Worm (Caenorhabditis elegans) whole organism, early embryonic: ENCODE measurements around the gene D1054.5.

Experiments used
- B0310.2 ChIP-seq: sonication (generic microtip); optimal IDR thresholded peaks from 2 replicates; lab custom pipeline; 2016; ENCODE audit warnings: mild to moderate bottlenecking, missing genetic modification characterization, missing compliant biosample characterization
- F13C5.2 ChIP-seq: sonication (generic microtip); optimal IDR thresholded peaks from 2 replicates; lab custom pipeline; 2017; ENCODE audit warnings: mild to moderate bottlenecking, missing genetic modification characterization, inconsistent platforms, missing compliant biosample characterization
- aly-1 ChIP-seq: sonication (generic microtip); optimal IDR thresholded peaks from 2 replicates; lab custom pipeline; 2016; ENCODE audit warnings: missing genetic modification characterization, missing compliant biosample characterization
- ama-1 ChIP-seq: fragments of 150-350 bp; optimal IDR thresholded peaks from 2 replicates; lab custom pipeline; 2014
- ceh-13 ChIP-seq: fragments of 200-800 bp; sonication (Bioruptor generic); optimal IDR thresholded peaks from 2 replicates; lab custom pipeline; 2018; ENCODE audit warnings: mild to moderate bottlenecking, missing genetic modification characterization, missing compliant biosample characterization
- ceh-36 ChIP-seq: sonication (generic microtip); optimal IDR thresholded peaks from 2 replicates; lab custom pipeline; 2016; ENCODE audit warnings: missing genetic modification characterization, inconsistent platforms, missing compliant biosample characterization
- ets-7 ChIP-seq: sonication (generic microtip); optimal IDR thresholded peaks from 2 replicates; lab custom pipeline; 2016; ENCODE audit warnings: missing genotype, missing genetic modification characterization, missing compliant biosample characterization
- flt-1 ChIP-seq: fragments of 200-800 bp; sonication (Bioruptor generic); IDR thresholded peaks from 2 replicates; pipeline ENCODE4 v1.3.6; 2022; ENCODE audit warnings: missing genetic modification characterization, missing compliant biosample characterization
- hmbx-1 ChIP-seq: sonication (generic microtip); optimal IDR thresholded peaks from 2 replicates; lab custom pipeline; 2016; ENCODE audit warnings: mild to moderate bottlenecking, missing genetic modification characterization, missing compliant biosample characterization
- hmg-4 ChIP-seq: fragments of 200-800 bp; sonication (Bioruptor generic); optimal IDR thresholded peaks from 2 replicates; lab custom pipeline; 2018; ENCODE audit warnings: mild to moderate bottlenecking, missing genetic modification characterization, missing compliant biosample characterization
- hnd-1 ChIP-seq: sonication (generic microtip); optimal IDR thresholded peaks from 2 replicates; lab custom pipeline; 2016; ENCODE audit warnings: missing genetic modification characterization, missing compliant biosample characterization
- pes-1 ChIP-seq: fragments of 200-800 bp; sonication (Bioruptor generic); IDR thresholded peaks from 2 replicates; pipeline ENCODE4 v1.3.6; 2022; ENCODE audit warnings: missing genetic modification reagents, missing genetic modification characterization, missing compliant biosample characterization
- scrt-1 ChIP-seq: fragments of 200-800 bp; sonication (Bioruptor generic); IDR thresholded peaks from 2 replicates; pipeline ENCODE4 v1.3.6; 2022; ENCODE audit warnings: missing genetic modification characterization, missing compliant biosample characterization
- sea-1 ChIP-seq: fragments of 200-800 bp; sonication (Bioruptor generic); conservative IDR thresholded peaks from 2 replicates; pipeline ENCODE4 v1.3.6; 2022; ENCODE audit warnings: missing genetic modification characterization, missing compliant biosample characterization
- tbx-11 ChIP-seq: fragments of 200-800 bp; sonication (Bioruptor generic); IDR thresholded peaks from 2 replicates; pipeline ENCODE4 v1.3.6; 2022; ENCODE audit warnings: missing genetic modification characterization, missing compliant biosample characterization
- tbx-37 ChIP-seq: fragments of 200-800 bp; sonication (Bioruptor generic); conservative IDR thresholded peaks from 2 replicates; pipeline ENCODE4 v1.3.6; 2022; ENCODE audit warnings: missing genetic modification reagents, missing genetic modification characterization, missing compliant biosample characterization
- tra-4 ChIP-seq: sonication (generic microtip); optimal IDR thresholded peaks from 2 replicates; lab custom pipeline; 2017; ENCODE audit warnings: missing genetic modification characterization, missing compliant biosample characterization

The D1054.5 gene

ce11 chrV:10754050-10754449 lies 22.3 kb downstream of the D1054.5 start, which contains the start of gene F28H7.7:
TSS of gene F28H7.7 (minus strand) at chrV:10754150.
- TF ChIP-seq aly-1, result no peak
- no peak for TF ChIP-seq B0310.2
- no peak for TF ChIP-seq ceh-13 (GFP tag; lab: Kevin White, UChicago)

- TF ChIP-seq scrt-1 (GFP tag; lab: Robert Waterston, UW) (no peak), ceh-36 (tag; lab: Kevin White, UChicago) (no peak), sea-1 (GFP tag; lab: Robert Waterston, UW) (no peak), pes-1 (GFP tag; lab: Robert Waterston, UW) (no peak), hnd-1 (tag; lab: Kevin White, UChicago) (no peak), ceh-13 (GFP tag; lab: Kevin White, UChicago) (no peak), hmbx-1 (tag; lab: Kevin White, UChicago) (no peak), tbx-37 (GFP tag; lab: Robert Waterston, UW) (no peak), flt-1 (no peak), B0310.2 (no peak), ets-7 (tag; lab: Kevin White, UChicago) (no peak), hmg-4 (GFP tag; lab: Kevin White, UChicago) (no peak), aly-1 (no peak), F13C5.2 (tag; lab: Kevin White, UChicago) (no peak), ama-1 (lab: Kevin White, UChicago) (no peak), tra-4 (tag; lab: Kevin White, UChicago) (no peak), tbx-11 (GFP tag; lab: Robert Waterston, UW) (no peak)
These were observed 25.7 kb downstream of the D1054.5 start, which contains the start of gene F28H7.3 for ce11 chrV:10750630-10751029. TSS of gene F28H7.3 (minus strand) at chrV:10750788.

ce11 chrV:10747263-10747951 lies 29.0 kb downstream of the D1054.5 start, which contains the start of the genes selt-1.2 and F28H7.2:
TSS of gene selt-1.2 (minus strand) at chrV:10747363.
TSS of gene F28H7.2 (plus strand) at chrV:10747901.
- no peak for TF ChIP-seq ama-1 (lab: Kevin White, UChicago)

ce11 chrV:10745034-10745433 lies 31.3 kb downstream of the D1054.5 start, which contains the start of gene srj-21:
TSS of gene srj-21 (plus strand) at chrV:10745334.
- no peak for TF ChIP-seq B0310.2
- TF ChIP-seq F13C5.2 (tag; lab: Kevin White, UChicago), result no peak
- no peak for TF ChIP-seq tbx-37 (GFP tag; lab: Robert Waterston, UW)
- no peak for TF ChIP-seq hnd-1 (tag; lab: Kevin White, UChicago)
- TF ChIP-seq flt-1, result no peak
- TF ChIP-seq pes-1 (GFP tag; lab: Robert Waterston, UW), result no peak
- TF ChIP-seq ama-1 (lab: Kevin White, UChicago), result no peak
- TF ChIP-seq ceh-13 (GFP tag; lab: Kevin White, UChicago), result no peak
- no peak for TF ChIP-seq scrt-1 (GFP tag; lab: Robert Waterston, UW)
- no peak for TF ChIP-seq aly-1
- no peak for TF ChIP-seq tra-4 (tag; lab: Kevin White, UChicago)

- no peak for TF ChIP-seq flt-1
- TF ChIP-seq hmbx-1 (tag; lab: Kevin White, UChicago), result no peak
- TF ChIP-seq ama-1 (lab: Kevin White, UChicago), result no peak
- TF ChIP-seq hnd-1 (tag; lab: Kevin White, UChicago), result no peak
- TF ChIP-seq ceh-13 (GFP tag; lab: Kevin White, UChicago), result no peak
- TF ChIP-seq scrt-1 (GFP tag; lab: Robert Waterston, UW), result no peak
- no peak for TF ChIP-seq ceh-36 (tag; lab: Kevin White, UChicago)
- TF ChIP-seq B0310.2, result no peak
- no peak for TF ChIP-seq aly-1
- no peak for TF ChIP-seq tra-4 (tag; lab: Kevin White, UChicago)
- no peak for TF ChIP-seq pes-1 (GFP tag; lab: Robert Waterston, UW)
- no peak for TF ChIP-seq tbx-37 (GFP tag; lab: Robert Waterston, UW)
These were observed 32.7 kb downstream of the D1054.5 start, which contains the start of gene srj-22 for ce11 chrV:10743649-10744048. TSS of gene srj-22 (minus strand) at chrV:10743749.

- TF ChIP-seq aly-1 (no peak), scrt-1 (GFP tag; lab: Robert Waterston, UW) (no peak), hmbx-1 (tag; lab: Kevin White, UChicago) (no peak), ceh-36 (tag; lab: Kevin White, UChicago) (no peak), B0310.2 (no peak), tbx-37 (GFP tag; lab: Robert Waterston, UW) (no peak), ets-7 (tag; lab: Kevin White, UChicago) (no peak), tbx-11 (GFP tag; lab: Robert Waterston, UW) (no peak), ceh-13 (GFP tag; lab: Kevin White, UChicago) (no peak), flt-1 (no peak), hmg-4 (GFP tag; lab: Kevin White, UChicago) (no peak), ama-1 (lab: Kevin White, UChicago) (no peak), tra-4 (tag; lab: Kevin White, UChicago) (no peak), F13C5.2 (tag; lab: Kevin White, UChicago) (no peak), hnd-1 (tag; lab: Kevin White, UChicago) (no peak), sea-1 (GFP tag; lab: Robert Waterston, UW) (no peak), pes-1 (GFP tag; lab: Robert Waterston, UW) (no peak)
These were observed 35.0 kb downstream of the D1054.5 start, which contains the start of gene ZC302.3 for ce11 chrV:10741357-10741756. TSS of gene ZC302.3 (minus strand) at chrV:10741457.

ce11 chrV:10736756-10737155 lies 39.6 kb downstream of the D1054.5 start, which contains the start of the genes mre-11 and wdr-5.3:
TSS of gene mre-11 (minus strand) at chrV:10736868.
TSS of gene wdr-5.3 (plus strand) at chrV:10737116.
- peak; percentile 27; the same call in 1 of the 2 replicates for TF ChIP-seq tbx-37 (GFP tag; lab: Robert Waterston, UW)
- no peak for TF ChIP-seq tra-4 (tag; lab: Kevin White, UChicago)
